Worm (Caenorhabditis elegans) whole organism, L4 larva: ENCODE results near the gene trxr-2.

Experiments
- lir-3 ChIP-seq: sonication (generic microtip); optimal IDR thresholded peaks from 2 replicates; lab custom pipeline; 2016; ENCODE audit warnings: mild to moderate bottlenecking, missing genetic modification characterization, missing compliant biosample characterization
- snpc-4 ChIP-seq: fragments of 150-350 bp; optimal IDR thresholded peaks from 2 replicates; lab custom pipeline; 2014; ENCODE audit warnings: missing biosample characterization, missing genetic modification characterization

- TF ChIP-seq lir-3 (tag; lab: Kevin White, UChicago) (no peak), snpc-4 (tag; lab: Kevin White, UChicago) (no peak)
Measured at ce11 chrIII:8925539-8925938, 12.0 kb downstream of the trxr-2 start.
